Worm (Caenorhabditis elegans) whole organism, L4 larva: Measurements from ENCODE around the gene clec-57.

Experiments used
- ama-1 ChIP-seq: fragments of 150-350 bp; optimal IDR thresholded peaks from 2 replicates; lab custom pipeline; 2014; ENCODE audit warnings: inconsistent platforms, mixed read lengths
- ceh-82 ChIP-seq: sonication (generic microtip); optimal IDR thresholded peaks from 2 replicates; lab custom pipeline; 2017; ENCODE audit warnings: missing biosample characterization, missing genetic modification characterization
- lir-3 ChIP-seq: sonication (generic microtip); optimal IDR thresholded peaks from 2 replicates; lab custom pipeline; 2016; ENCODE audit warnings: mild to moderate bottlenecking, missing genetic modification characterization, missing compliant biosample characterization

DNA sequence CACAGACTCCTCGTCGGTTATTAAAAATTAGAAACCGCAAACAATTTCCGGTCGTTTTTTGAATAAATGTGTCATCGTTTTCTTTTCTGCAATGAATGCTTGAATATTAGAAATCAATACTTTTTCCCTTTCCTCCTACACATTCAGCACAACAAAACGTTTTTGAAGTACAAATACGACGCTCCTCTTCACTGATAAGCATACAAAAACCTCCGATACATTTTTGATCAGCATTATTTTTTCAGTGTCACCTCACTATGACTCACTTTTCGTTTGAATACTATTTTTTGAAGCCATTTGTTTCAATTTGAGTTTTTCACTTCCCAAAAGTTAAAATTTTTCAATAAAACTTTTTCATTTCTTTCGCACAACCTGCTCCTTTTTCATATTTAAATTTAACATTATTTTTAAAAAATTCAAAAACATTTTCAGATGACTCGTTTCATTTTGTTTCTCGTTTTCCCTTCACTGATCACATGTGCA lies 13.7 kb downstream of the clec-57 start, which contains the start of gene R02D5.3:
- TF ChIP-seq lir-3 (tag; lab: Kevin White, UChicago) (no peak), ceh-82 (tag; lab: Kevin White, UChicago) (no peak), ama-1 (no peak)
